Fruit fly (Drosophila melanogaster): ENCODE results near the gene CG2211.

The CG2211 gene

DNA sequence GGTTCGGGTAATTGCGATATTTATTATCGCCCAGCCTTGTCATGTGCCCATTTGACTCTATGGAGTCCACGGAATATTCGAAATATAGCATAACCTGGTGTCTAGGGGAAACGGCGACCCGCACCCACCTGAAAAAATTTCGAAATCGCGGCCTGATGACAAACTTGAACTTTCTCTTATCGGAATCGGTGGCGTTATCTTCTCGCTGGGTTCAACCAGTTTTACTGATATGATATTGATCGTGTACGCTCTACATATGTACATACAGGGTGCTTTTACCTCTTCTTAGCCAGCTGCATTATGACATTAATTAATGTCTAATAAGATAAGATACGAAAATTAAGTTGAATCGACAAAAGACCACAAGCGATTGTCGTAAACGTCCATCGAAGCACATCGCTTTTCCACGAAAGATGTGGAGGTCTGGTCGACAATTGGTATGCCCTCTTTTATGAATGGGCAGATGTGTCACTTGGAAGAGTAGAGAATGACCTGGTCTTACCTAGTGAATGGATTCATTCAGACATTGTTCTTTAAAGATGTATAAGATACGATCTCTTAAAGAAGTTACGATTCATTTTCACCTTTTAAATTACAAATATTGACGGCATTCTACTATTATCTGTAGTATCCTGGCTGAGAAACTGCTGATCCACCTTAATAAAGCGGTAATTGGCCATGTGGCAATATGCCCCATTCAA, 14.8 kb downstream of the CG2211 start (continued):
- no peak for TF ChIP-seq CG1233 (GFP tag; optimal IDR thresholded peaks at IDR 0.05)
- no peak for TF ChIP-seq crol (GFP tag; IDR thresholded peaks at IDR 0.05)
- no peak for TF ChIP-seq tx (GFP tag; optimal IDR thresholded peaks at IDR 0.05)
- TF ChIP-seq sr (GFP tag; IDR thresholded peaks at IDR 0.05), result no peak
- TF ChIP-seq CG1529 (GFP tag; optimal IDR thresholded peaks at IDR 0.05), result no peak
- no peak for TF ChIP-seq CG33557 (GFP tag; optimal IDR thresholded peaks at IDR 0.05)
- no peak for TF ChIP-seq Ravus (GFP tag; IDR thresholded peaks at IDR 0.05)
- no peak for TF ChIP-seq ham (GFP tag; IDR thresholded peaks at IDR 0.05)
- TF ChIP-seq dmrt11E (tag; optimal IDR thresholded peaks at IDR 0.05), result no peak
- TF ChIP-seq gt (GFP tag; IDR thresholded peaks at IDR 0.05), result peak; percentile 10; the same call in 1 of the 2 replicates
- peak; percentile 36 for TF ChIP-seq salm (tag; optimal IDR thresholded peaks at IDR 0.05)
- no peak for TF ChIP-seq HHEX (GFP tag; optimal IDR thresholded peaks at IDR 0.05)
- no peak for TF ChIP-seq CG4820 (GFP tag; optimal IDR thresholded peaks at IDR 0.05)
- no peak for TF ChIP-seq zf30C (GFP tag; optimal IDR thresholded peaks at IDR 0.05)
- TF ChIP-seq CG8924 (tag; optimal IDR thresholded peaks at IDR 0.05), result no peak
- TF ChIP-seq sc (optimal IDR thresholded peaks at IDR 0.05), result no peak
- no peak for TF ChIP-seq sc (GFP tag; optimal IDR thresholded peaks at IDR 0.05)
- no peak for TF ChIP-seq CG34376 (GFP tag; optimal IDR thresholded peaks at IDR 0.05)
- peak; percentile 49 for TF ChIP-seq CG3281 (GFP tag; optimal IDR thresholded peaks at IDR 0.05)
- TF ChIP-seq cato (GFP tag; optimal IDR thresholded peaks at IDR 0.05; ENCODE audit: borderline replicate concordance), result no peak
- TF ChIP-seq CG7963 (GFP tag; IDR thresholded peaks at IDR 0.05; ENCODE audit: partially characterized antibody), result no peak
- TF ChIP-seq phol (tag; optimal IDR thresholded peaks at IDR 0.05), result peak; percentile 7
- TF ChIP-seq cg (GFP tag; optimal IDR thresholded peaks at IDR 0.05), result no peak
- peak in 1 of 2 experiments; percentile 26 for TF ChIP-seq Hr51 (GFP tag; optimal IDR thresholded peaks at IDR 0.05)
- no peak for TF ChIP-seq Ada2b (GFP tag; IDR thresholded peaks at IDR 0.05)
- TF ChIP-seq btn (GFP tag; optimal IDR thresholded peaks at IDR 0.05), result no peak
- TF ChIP-seq ttk (GFP tag; IDR thresholded peaks at IDR 0.05), result no peak
- TF ChIP-seq Adf1 (GFP tag; IDR thresholded peaks at IDR 0.05), result no peak
- TF ChIP-seq CG14014 (GFP tag; IDR thresholded peaks at IDR 0.05), result no peak
- no peak for TF ChIP-seq Drgx (GFP tag; IDR thresholded peaks at IDR 0.05)
- peak; percentile 28 for TF ChIP-seq Oli (tag; optimal IDR thresholded peaks at IDR 0.05)
- TF ChIP-seq CG17361 (GFP tag; IDR thresholded peaks at IDR 0.05), result 0 out of 3 replicates have a peak, but pooled peaks have one; percentile 23
- TF ChIP-seq crp (GFP tag; optimal IDR thresholded peaks at IDR 0.05), result no peak
- TF ChIP-seq unpg (GFP tag; optimal IDR thresholded peaks at IDR 0.05), result peak; percentile 8
- 0 out of 4 replicates have a peak, but pooled peaks have one; percentile 2 for TF ChIP-seq Gug (GFP tag; IDR thresholded peaks at IDR 0.05)
- no peak for TF ChIP-seq CG13775 (GFP tag; optimal IDR thresholded peaks at IDR 0.05)
- TF ChIP-seq D19B (GFP tag; optimal IDR thresholded peaks at IDR 0.05), result no peak
- no peak for TF ChIP-seq CG15011 (GFP tag; optimal IDR thresholded peaks at IDR 0.05)
- TF ChIP-seq D (optimal IDR thresholded peaks at IDR 0.05), result no peak
- TF ChIP-seq D (GFP tag; optimal IDR thresholded peaks at IDR 0.05), result no peak
- no peak for TF ChIP-seq Dref (GFP tag; IDR thresholded peaks at IDR 0.05)
- TF ChIP-seq trem (tag; optimal IDR thresholded peaks at IDR 0.05), result no peak
- no peak for TF ChIP-seq Dll (GFP tag; IDR thresholded peaks at IDR 0.05; ENCODE audit: partially characterized antibody)
- TF ChIP-seq odd (GFP tag; optimal IDR thresholded peaks at IDR 0.05), result no peak
- no peak for TF ChIP-seq CG9876 (GFP tag; optimal IDR thresholded peaks at IDR 0.05)
- TF ChIP-seq CG11247 (GFP tag; IDR thresholded peaks at IDR 0.05), result no peak
- no peak for TF ChIP-seq HmgZ (tag; optimal IDR thresholded peaks at IDR 0.05)
- peak in 1 of 2 experiments; percentile 21 for TF ChIP-seq Pdp1 (GFP tag; optimal IDR thresholded peaks at IDR 0.05)
- no peak for TF ChIP-seq CG7372 (GFP tag; IDR thresholded peaks at IDR 0.05)
- TF ChIP-seq mirr (GFP tag; optimal IDR thresholded peaks at IDR 0.05), result peak; percentile 48

All from whole organism, embryonic.